Worm (Caenorhabditis elegans) whole organism, young adult: ENCODE measurements around the gene fzr-1.

Experiments
- ama-1 ChIP-seq, 3 experiments: fragments of 150-350 bp in 1 of 3; sonication (generic microtip) in 2 of 3; optimal IDR thresholded peaks; 2 replicates each; lab custom pipeline; 2014 to 2018; ENCODE audit warnings: missing biosample characterization in 2 of 3, missing genetic modification characterization in 2 of 3, missing genetic modification reagents in 2 of 3
- ets-4 ChIP-seq: fragments of 200-800 bp; sonication (Bioruptor generic); optimal IDR thresholded peaks from 2 replicates; lab custom pipeline; 2018; ENCODE audit warnings: mild to moderate bottlenecking, missing genetic modification characterization, missing compliant biosample characterization
- lin-35 ChIP-seq, 3 experiments: fragments of 150-350 bp in 2 of 3; sonication (generic microtip) in 1 of 3; optimal IDR thresholded peaks; 2 replicates each; lab custom pipeline; 2014 to 2018; ENCODE audit warnings: missing biosample characterization in 3 of 3, missing genetic modification characterization in 3 of 3, missing genetic modification reagents in 3 of 3
- tbx-9 ChIP-seq: sonication (generic microtip); optimal IDR thresholded peaks from 2 replicates; lab custom pipeline; 2016; ENCODE audit warnings: borderline replicate concordance, missing genetic modification characterization, inconsistent platforms, missing compliant biosample characterization
- unc-130 ChIP-seq: sonication (generic microtip); optimal IDR thresholded peaks from 2 replicates; lab custom pipeline; 2016; ENCODE audit warnings: missing genetic modification reagents, missing genetic modification characterization, missing compliant biosample characterization
- ztf-26 ChIP-seq: sonication (generic microtip); optimal IDR thresholded peaks from 2 replicates; lab custom pipeline; 2017; ENCODE audit warnings: missing genetic modification characterization, missing compliant biosample characterization

DNA sequence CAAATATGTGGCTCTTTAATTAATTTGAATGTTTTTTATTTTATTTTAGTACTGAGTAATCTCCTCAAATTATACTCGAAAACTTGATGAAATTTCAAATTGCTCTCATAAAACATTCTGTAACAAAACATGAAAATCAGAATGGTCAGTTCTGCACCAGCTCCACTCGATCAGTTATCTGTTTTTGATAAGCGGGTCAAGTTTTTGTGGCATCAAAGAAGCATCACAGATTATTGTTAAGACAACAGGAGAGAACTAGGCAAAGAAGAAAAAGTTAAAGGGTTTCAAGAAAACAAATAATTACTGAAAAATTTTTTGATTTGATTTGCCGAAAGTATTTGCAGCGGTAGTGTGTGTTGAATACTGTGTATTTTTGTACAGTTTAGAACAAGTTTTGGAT lies 37.1 kb downstream of the fzr-1 start:
- no peak for TF ChIP-seq ama-1 (optimal IDR thresholded peaks at IDR 0.05; lab: Kevin White, UChicago)
- no peak for TF ChIP-seq ama-1 (GFP tag; optimal IDR thresholded peaks at IDR 0.05; lab: Kevin White, UChicago)
- no peak for TF ChIP-seq tbx-9 (tag; lab: Kevin White, UChicago)
- TF ChIP-seq lin-35 (GFP tag; optimal IDR thresholded peaks at IDR 0.05; lab: Kevin White, UChicago), result no peak
- TF ChIP-seq ets-4 (GFP tag; lab: Kevin White, UChicago), result no peak
- TF ChIP-seq ztf-26, result no peak
- no peak for TF ChIP-seq unc-130
